Fruit fly (Drosophila melanogaster) whole organism, adult: ENCODE results near the gene Sfp24Bb.

Experiments
- CG11617 ChIP-seq: fragments of 200-800 bp; sonication (Bioruptor generic); optimal IDR thresholded peaks from 2 replicates; lab custom pipeline; 2017; ENCODE audit warnings: mild to moderate bottlenecking, missing biosample characterization, missing genetic modification reagents, missing genetic modification characterization
- CG12768 ChIP-seq: fragments of 200-800 bp; sonication (Bioruptor generic); optimal IDR thresholded peaks from 2 replicates; lab custom pipeline; 2017; ENCODE audit warnings: missing biosample characterization, missing genetic modification characterization, mild to moderate bottlenecking, moderate library complexity, missing genetic modification reagents
- CG14711 ChIP-seq: fragments of 200-800 bp; sonication (Bioruptor generic); optimal IDR thresholded peaks from 2 replicates; lab custom pipeline; 2018; ENCODE audit warnings: missing biosample characterization, mild to moderate bottlenecking, missing genetic modification characterization, moderate library complexity
- CG1620 ChIP-seq: fragments of 200-800 bp; sonication (Bioruptor generic); optimal IDR thresholded peaks from 2 replicates; lab custom pipeline; 2016; ENCODE audit warnings: missing biosample characterization, missing genetic modification characterization
- CG33017 ChIP-seq: fragments of 200-800 bp; sonication (Bioruptor generic); optimal IDR thresholded peaks from 2 replicates; lab custom pipeline; 2018; ENCODE audit warnings: missing biosample characterization, mild to moderate bottlenecking, missing genetic modification characterization, moderate library complexity
- CG5204 ChIP-seq: fragments of 200-800 bp; sonication (Bioruptor generic); optimal IDR thresholded peaks from 2 replicates; lab custom pipeline; 2016; ENCODE audit warnings: missing biosample characterization, missing genetic modification characterization
- CG7045 ChIP-seq: fragments of 200-800 bp; sonication (Bioruptor generic); optimal IDR thresholded peaks from 2 replicates; lab custom pipeline; 2017; ENCODE audit warnings: missing biosample characterization, mild to moderate bottlenecking, missing genetic modification characterization
- CG7101 ChIP-seq: fragments of 200-800 bp; sonication (Bioruptor generic); optimal IDR thresholded peaks from 2 replicates; lab custom pipeline; 2018; ENCODE audit warnings: missing biosample characterization, mild to moderate bottlenecking, missing genetic modification characterization, moderate library complexity
- Clk ChIP-seq: fragments of 200-800 bp; sonication (Bioruptor generic); optimal IDR thresholded peaks from 2 replicates; lab custom pipeline; 2017; ENCODE audit warnings: missing biosample characterization, missing genetic modification characterization
- Crg-1 ChIP-seq: fragments of 200-800 bp; sonication (Bioruptor generic); optimal IDR thresholded peaks from 2 replicates; lab custom pipeline; 2016; ENCODE audit warnings: missing biosample characterization, missing genetic modification characterization
- Hr96 ChIP-seq: fragments of 200-800 bp; sonication (Bioruptor generic); optimal IDR thresholded peaks from 2 replicates; lab custom pipeline; 2016; ENCODE audit warnings: missing biosample characterization, missing genetic modification characterization
- Mnt ChIP-seq: fragments of 200-800 bp; sonication (Bioruptor generic); optimal IDR thresholded peaks from 2 replicates; lab custom pipeline; 2016; ENCODE audit warnings: missing biosample characterization, mild to moderate bottlenecking, missing genetic modification characterization
- bab1 ChIP-seq: fragments of 200-800 bp; sonication (Bioruptor generic); optimal IDR thresholded peaks from 3 replicates; lab custom pipeline; 2019; ENCODE audit warnings: missing biosample characterization, mild to moderate bottlenecking, missing genetic modification characterization, moderate library complexity
- cic ChIP-seq: fragments of 200-800 bp; sonication (Bioruptor generic); optimal IDR thresholded peaks from 2 replicates; lab custom pipeline; 2017; ENCODE audit warnings: missing biosample characterization, mild to moderate bottlenecking, missing genetic modification characterization, moderate library complexity
- cnc ChIP-seq, 2 experiments: fragments of >200 bp; optimal IDR thresholded peaks; 2 replicates each; lab custom pipeline; 2017
- kay ChIP-seq: fragments of 200-800 bp; sonication (Bioruptor generic); peaks from one replicate; lab custom pipeline; 2016; ENCODE audit warnings: missing biosample characterization, missing genetic modification characterization, borderline replicate concordance
- ovo ChIP-seq: fragments of 200-800 bp; sonication (Bioruptor generic); optimal IDR thresholded peaks from 2 replicates; lab custom pipeline; 2016; ENCODE audit warnings: missing biosample characterization, missing genetic modification characterization
- pad ChIP-seq: fragments of 200-800 bp; sonication (Bioruptor generic); optimal IDR thresholded peaks from 3 replicates; lab custom pipeline; 2017; ENCODE audit warnings: missing biosample characterization, missing genetic modification characterization, mild to moderate bottlenecking, moderate library complexity, missing genetic modification reagents
- tj ChIP-seq: fragments of 200-800 bp; sonication (Bioruptor generic); optimal IDR thresholded peaks from 3 replicates; lab custom pipeline; 2017; ENCODE audit warnings: missing biosample characterization, mild to moderate bottlenecking, missing genetic modification characterization, moderate library complexity
- toe ChIP-seq: fragments of 200-800 bp; sonication (Bioruptor generic); optimal IDR thresholded peaks from 2 replicates; lab custom pipeline; 2016; ENCODE audit warnings: missing biosample characterization, missing genetic modification characterization

The Sfp24Bb gene

dm6 chr2L:3675770-3676169 lies 6.2 kb upstream of the Sfp24Bb start:
- TF ChIP-seq CG1620 (GFP tag; lab: Kevin White, UChicago) (no peak), CG7101 (tag; lab: Kevin White, UChicago) (no peak), CG7045 (no peak), Clk (GFP tag; lab: Kevin White, UChicago) (no peak), CG14711 (tag; lab: Kevin White, UChicago) (no peak), toe (no peak), cnc (optimal IDR thresholded peaks at IDR 0.05; lab: Kevin White, UChicago) (no peak), bab1 (GFP tag; lab: Kevin White, UChicago) (no peak), ovo (GFP tag; lab: Kevin White, UChicago) (no peak), Mnt (GFP tag; lab: Kevin White, UChicago) (no peak), CG12768 (GFP tag; lab: Kevin White, UChicago) (no peak), kay (GFP tag; lab: Kevin White, UChicago) (no peak), cic (GFP tag; lab: Kevin White, UChicago) (no peak), pad (GFP tag; lab: Kevin White, UChicago) (no peak), Hr96 (GFP tag; lab: Kevin White, UChicago) (no peak)

- TF ChIP-seq toe = no peak
- TF ChIP-seq CG7101 (tag; lab: Kevin White, UChicago) = no peak
- TF ChIP-seq Clk (GFP tag; lab: Kevin White, UChicago) = no peak
- TF ChIP-seq cnc (optimal IDR thresholded peaks at IDR 0.05; lab: Kevin White, UChicago) = no peak
- TF ChIP-seq Mnt (GFP tag; lab: Kevin White, UChicago) = no peak
- no peak for TF ChIP-seq CG14711 (tag; lab: Kevin White, UChicago)
- TF ChIP-seq CG7045 = no peak
- no peak for TF ChIP-seq Crg-1 (GFP tag; lab: Kevin White, UChicago)
- TF ChIP-seq CG11617 = no peak
- no peak for TF ChIP-seq tj (GFP tag; lab: Kevin White, UChicago)
- no peak for TF ChIP-seq Hr96 (GFP tag; lab: Kevin White, UChicago)
- TF ChIP-seq CG5204 (GFP tag; lab: Kevin White, UChicago) = no peak
- no peak for TF ChIP-seq pad (GFP tag; lab: Kevin White, UChicago)
- TF ChIP-seq CG1620 (GFP tag; lab: Kevin White, UChicago) = no peak
- no peak for TF ChIP-seq cic (GFP tag; lab: Kevin White, UChicago)
- no peak for TF ChIP-seq kay (GFP tag; lab: Kevin White, UChicago)
- TF ChIP-seq bab1 (GFP tag; lab: Kevin White, UChicago) = no peak
- TF ChIP-seq CG12768 (GFP tag; lab: Kevin White, UChicago) = no peak
Observed at dm6 chr2L:3670481-3670880, 906 bp upstream of the Sfp24Bb start, which contains the start of gene Sfp24Bc. Gene Sfp24Bc (minus strand): TSS chr2L:3670581.

DNA sequence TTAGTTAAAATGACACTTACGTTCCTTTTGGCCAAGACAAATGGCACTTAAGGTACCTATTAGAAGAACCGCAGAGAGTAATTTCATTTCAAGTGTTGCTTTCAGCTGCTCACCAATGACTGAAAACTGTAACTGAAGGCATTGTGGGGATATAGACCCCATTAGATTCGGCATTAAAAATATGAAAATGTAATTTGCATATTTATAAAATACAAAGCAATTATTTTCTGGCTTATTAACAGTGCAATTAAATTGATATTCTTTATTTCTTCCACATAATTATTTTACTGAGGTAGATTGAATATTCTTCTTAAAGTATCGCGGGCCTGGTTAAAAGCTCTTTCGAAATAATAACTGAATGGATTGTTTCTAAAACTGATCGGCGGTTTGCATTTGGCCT lies 541 bp downstream of the Sfp24Bb start, which contains the start of gene Sfp24Bd:
Sfp24Bd (minus strand) TSS at position 101 of the 400 bp plus-strand sequence.
- TF ChIP-seq CG7045 = no peak
- TF ChIP-seq CG12768 (GFP tag; lab: Kevin White, UChicago) = no peak
- no peak for TF ChIP-seq tj (GFP tag; lab: Kevin White, UChicago)
- TF ChIP-seq kay (GFP tag; lab: Kevin White, UChicago) = no peak
- TF ChIP-seq cnc (optimal IDR thresholded peaks at IDR 0.05; lab: Kevin White, UChicago) = no peak
- no peak for TF ChIP-seq Crg-1 (GFP tag; lab: Kevin White, UChicago)
- no peak for TF ChIP-seq CG11617

dm6 chr2L:3668451-3668850 lies 1.1 kb downstream of the Sfp24Bb start, which contains the start of gene Sfp24Ba:
Gene Sfp24Ba (minus strand): TSS chr2L:3668551.
- TF ChIP-seq CG7101 (tag; lab: Kevin White, UChicago) (no peak), tj (GFP tag; lab: Kevin White, UChicago) (no peak), CG7045 (no peak), pad (GFP tag; lab: Kevin White, UChicago) (no peak), Hr96 (GFP tag; lab: Kevin White, UChicago) (no peak), bab1 (GFP tag; lab: Kevin White, UChicago) (no peak), Mnt (GFP tag; lab: Kevin White, UChicago) (no peak), cnc (optimal IDR thresholded peaks at IDR 0.05; lab: Kevin White, UChicago) (no peak), CG33017 (tag; lab: Kevin White, UChicago) (no peak), CG1620 (GFP tag; lab: Kevin White, UChicago) (no peak), kay (GFP tag; lab: Kevin White, UChicago) (no peak), CG14711 (tag; lab: Kevin White, UChicago) (no peak)

- TF ChIP-seq CG7045 = no peak
- TF ChIP-seq pad (GFP tag; lab: Kevin White, UChicago) = peak; percentile 97
- TF ChIP-seq ovo (GFP tag; lab: Kevin White, UChicago) = peak; percentile 46
- no peak for TF ChIP-seq CG33017 (tag; lab: Kevin White, UChicago)
- no peak for TF ChIP-seq kay (GFP tag; lab: Kevin White, UChicago)
- TF ChIP-seq cic (GFP tag; lab: Kevin White, UChicago) = no peak
Observed at dm6 chr2L:3662307-3662795, 7.2 kb downstream of the Sfp24Bb start, which contains the start of gene Drgx. Gene Drgx (plus strand): TSS chr2L:3662745.

dm6 chr2L:3657349-3658142 lies 12.0 kb downstream of the Sfp24Bb start:
- TF ChIP-seq pad (GFP tag; lab: Kevin White, UChicago) = peak; percentile 99
- peak; percentile 58 for TF ChIP-seq ovo (GFP tag; lab: Kevin White, UChicago)
- peak; percentile 9 for TF ChIP-seq CG7045
- TF ChIP-seq bab1 (GFP tag; lab: Kevin White, UChicago) = peak; percentile 12
- no peak for TF ChIP-seq Clk (GFP tag; lab: Kevin White, UChicago)
- TF ChIP-seq toe = peak; percentile 55
- peak; percentile 30 for TF ChIP-seq cic (GFP tag; lab: Kevin White, UChicago)
- TF ChIP-seq CG1620 (GFP tag; lab: Kevin White, UChicago) = peak; percentile 57
- TF ChIP-seq CG33017 (tag; lab: Kevin White, UChicago) = no peak
- peak; percentile 19 for TF ChIP-seq CG7101 (tag; lab: Kevin White, UChicago)
- TF ChIP-seq Hr96 (GFP tag; lab: Kevin White, UChicago) = peak; percentile 45
- TF ChIP-seq kay (GFP tag; lab: Kevin White, UChicago) = no peak
